Worm (Caenorhabditis elegans): ENCODE results near the gene lgc-46.
A peak's percentile ranks its signal among the peaks of the same experiment; 100 is the strongest.
"Not testable (repeated sequence)": the region's sequence is repeated elsewhere in the genome, so short reads cannot be mapped to it uniquely, and the experiment has no call there.

Gene lgc-46

ce11 chrIII:1080536-1080935 is 55.3 kb downstream of the lgc-46 start, which contains the start of the genes rab-18 and kbp-4 (continued):
- TF ChIP-seq unc-55 (GFP tag; optimal IDR thresholded peaks at IDR 0.05) = peak; percentile 99
- peak; percentile 95 for TF ChIP-seq ztf-4 (tag; optimal IDR thresholded peaks at IDR 0.05)
- TF ChIP-seq F13H6.1 (tag; optimal IDR thresholded peaks at IDR 0.05) = peak; percentile 84
- TF ChIP-seq nhr-129 (tag; optimal IDR thresholded peaks at IDR 0.05) = peak; percentile 91
- peak; percentile 92 for TF ChIP-seq fos-1 (tag; optimal IDR thresholded peaks at IDR 0.05)
- TF ChIP-seq skn-1 (tag; optimal IDR thresholded peaks at IDR 0.05) = peak; percentile 80
- TF ChIP-seq mdl-1 (tag; optimal IDR thresholded peaks at IDR 0.05) = peak; percentile 74 to 90
- peak; percentile 92 for TF ChIP-seq nhr-25 (tag; optimal IDR thresholded peaks at IDR 0.05)
- TF ChIP-seq ZK546.5 (tag; optimal IDR thresholded peaks at IDR 0.05) = peak; percentile 64
- TF ChIP-seq ama-1 (optimal IDR thresholded peaks at IDR 0.05) = peak; percentile 77
- TF ChIP-seq lin-13 (GFP tag; optimal IDR thresholded peaks at IDR 0.05) = peak; percentile 97
- TF ChIP-seq sma-9 (GFP tag; optimal IDR thresholded peaks at IDR 0.05) = peak; percentile 90
- no peak for TF ChIP-seq sma-9 (tag; optimal IDR thresholded peaks at IDR 0.05)
- TF ChIP-seq elt-3 (tag; optimal IDR thresholded peaks at IDR 0.05) = no peak
- TF ChIP-seq nhr-12 (tag; optimal IDR thresholded peaks at IDR 0.05) = no peak
- peak; percentile 83 for TF ChIP-seq egl-27 (tag; optimal IDR thresholded peaks at IDR 0.05)
- no peak for TF ChIP-seq nhr-11 (tag; optimal IDR thresholded peaks at IDR 0.05)

DNA sequence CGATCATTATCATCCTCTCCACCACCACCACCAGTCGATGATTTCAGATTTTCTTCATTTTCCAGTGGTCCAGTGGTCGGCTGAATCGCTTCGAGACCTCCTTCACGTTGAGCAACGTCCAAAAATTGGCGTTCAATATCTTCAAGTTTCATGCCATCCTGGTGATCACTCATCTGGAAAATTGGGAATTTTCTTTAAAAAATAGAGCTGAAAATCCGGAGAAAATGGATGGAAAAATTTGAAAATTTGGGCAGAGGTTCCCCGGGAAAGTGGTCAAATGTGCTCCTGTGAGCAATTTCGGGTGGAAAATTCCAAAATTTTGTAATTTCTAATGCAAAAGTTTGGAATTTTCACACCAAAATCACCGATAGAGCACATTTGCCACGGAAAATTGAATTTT is 59.4 kb downstream of the lgc-46 start, which contains the start of gene uaf-1:
uaf-1 (minus strand) TSS at position 173 of the 400 bp plus-strand sequence.
- TF ChIP-seq nhr-237, mdl-1, fos-1 (tag; optimal IDR thresholded peaks at IDR 0.05): not testable (repeated sequence)
